Worm (Caenorhabditis elegans) whole organism, L1 larva: ENCODE measurements around the gene clp-1.
A peak's percentile ranks its signal among the peaks of the same experiment; 100 is the strongest.

Source experiments
- C04F5.9 ChIP-seq: sonication (generic microtip); optimal IDR thresholded peaks from 2 replicates; lab custom pipeline; 2016; ENCODE audit warnings: missing genetic modification characterization, missing compliant biosample characterization
- C16A3.4 ChIP-seq: fragments of 150-350 bp; optimal IDR thresholded peaks from 2 replicates; lab custom pipeline; 2014; ENCODE audit warnings: missing biosample characterization, missing genetic modification characterization
- F16B12.6 ChIP-seq: fragments of 150-350 bp; optimal IDR thresholded peaks from 2 replicates; lab custom pipeline; 2014; ENCODE audit warnings: missing biosample characterization, missing genetic modification characterization
- aly-2 ChIP-seq: fragments of 150-350 bp; optimal IDR thresholded peaks from 2 replicates; lab custom pipeline; 2014; ENCODE audit warnings: missing biosample characterization, missing genetic modification characterization
- ama-1 ChIP-seq: fragments of 150-350 bp; optimal IDR thresholded peaks from 2 replicates; lab custom pipeline; 2014
- blmp-1 ChIP-seq: fragments of 150-350 bp; optimal IDR thresholded peaks from 2 replicates; lab custom pipeline; 2014; ENCODE audit warnings: missing biosample characterization, missing genetic modification characterization
- ceh-82 ChIP-seq, 3 experiments: fragments of 150-350 bp in 1 of 3; sonication (generic microtip) in 2 of 3; optimal IDR thresholded peaks; 2 replicates each; lab custom pipeline; 2014 to 2017; ENCODE audit warnings: missing biosample characterization in 3 of 3, missing genetic modification characterization in 3 of 3
- ceh-88 ChIP-seq: fragments of 200-800 bp; sonication (Bioruptor generic); IDR thresholded peaks from 2 replicates; pipeline ENCODE4 v1.3.6; 2022; ENCODE audit warnings: missing genetic modification characterization, missing compliant biosample characterization
- ceh-90 ChIP-seq: sonication (generic microtip); optimal IDR thresholded peaks from 2 replicates; lab custom pipeline; 2016; ENCODE audit warnings: missing genetic modification characterization, missing compliant biosample characterization
- dpl-1 ChIP-seq, 3 experiments: fragments of 150-350 bp in 2 of 3; sonication (generic microtip) in 1 of 3; optimal IDR thresholded peaks; 2 replicates each; lab custom pipeline; 2014 to 2017; ENCODE audit warnings: missing biosample characterization in 3 of 3, missing genetic modification characterization in 3 of 3, missing genetic modification reagents in 3 of 3
- efl-1 ChIP-seq, 4 experiments: fragments of 150-350 bp; optimal IDR thresholded peaks in 3 of 4; peaks in 1 of 4; 1 replicate in 1 of 4; 2 replicates in 3 of 4; lab custom pipeline; 2014; ENCODE audit warnings: missing biosample characterization in 2 of 4, missing genetic modification characterization in 2 of 4, missing genetic modification reagents in 2 of 4
- egl-27 ChIP-seq, 2 experiments: fragments of 150-350 bp in 1 of 2; sonication (generic microtip); optimal IDR thresholded peaks; 3 replicates each; lab custom pipeline; 2017 to 2018; ENCODE audit warnings: missing biosample characterization in 2 of 2, missing genetic modification characterization in 2 of 2, missing genetic modification reagents in 2 of 2
- elt-2 ChIP-seq: sonication (generic microtip); optimal IDR thresholded peaks from 2 replicates; lab custom pipeline; 2016; ENCODE audit warnings: missing genetic modification characterization, mild to moderate bottlenecking, inconsistent platforms, missing compliant biosample characterization, missing genetic modification reagents
- elt-3 ChIP-seq, 6 experiments: fragments of 150-350 bp in 1 of 6; sonication (generic microtip); optimal IDR thresholded peaks; 2 replicates each; lab custom pipeline; 2017 to 2018; ENCODE audit warnings: missing biosample characterization in 6 of 6, missing genetic modification characterization in 6 of 6, inconsistent platforms in 1 of 6
- ets-5 ChIP-seq: fragments of 200-800 bp; sonication (Bioruptor generic); IDR thresholded peaks from 2 replicates; pipeline ENCODE4 v1.3.6; 2022; ENCODE audit warnings: missing genetic modification characterization, missing compliant biosample characterization
- fkh-4 ChIP-seq: sonication (generic microtip); optimal IDR thresholded peaks from 2 replicates; lab custom pipeline; 2016; ENCODE audit warnings: missing compliant biosample characterization, missing genetic modification characterization, borderline replicate concordance
- fos-1 ChIP-seq: fragments of 150-350 bp; optimal IDR thresholded peaks from 2 replicates; lab custom pipeline; 2014; ENCODE audit warnings: missing biosample characterization, missing genetic modification characterization
- hlh-4 ChIP-seq: sonication (generic microtip); optimal IDR thresholded peaks from 2 replicates; lab custom pipeline; 2016; ENCODE audit warnings: mild to moderate bottlenecking, missing genetic modification characterization, missing compliant biosample characterization
- isw-1 ChIP-seq: fragments of 200-800 bp; sonication (Bioruptor generic); IDR thresholded peaks from 2 replicates; pipeline ENCODE4 v1.3.6; 2022; ENCODE audit warnings: missing genetic modification characterization, missing compliant biosample characterization
- jun-1 ChIP-seq: fragments of 150-350 bp; optimal IDR thresholded peaks from 2 replicates; lab custom pipeline; 2014; ENCODE audit warnings: missing biosample characterization, missing genetic modification reagents, missing genetic modification characterization
- lin-14 ChIP-seq: fragments of 200-800 bp; sonication (Bioruptor generic); optimal IDR thresholded peaks from 2 replicates; lab custom pipeline; 2018; ENCODE audit warnings: mild to moderate bottlenecking, missing genetic modification characterization, moderate library complexity, missing compliant biosample characterization
- lin-35 ChIP-seq, 2 experiments: fragments of 150-350 bp; optimal IDR thresholded peaks; 2 replicates each; lab custom pipeline; 2014; ENCODE audit warnings: missing biosample characterization in 2 of 2, missing genetic modification characterization in 2 of 2, missing genetic modification reagents in 2 of 2
- lsy-2 ChIP-seq, 2 experiments: fragments of 150-350 bp; optimal IDR thresholded peaks; 2 replicates each; lab custom pipeline; 2014; ENCODE audit warnings: missing biosample characterization in 2 of 2, missing genetic modification characterization in 2 of 2
- mdl-1 ChIP-seq, 2 experiments: fragments of 150-350 bp; optimal IDR thresholded peaks; 2 replicates each; lab custom pipeline; 2014 to 2017; ENCODE audit warnings: missing biosample characterization in 2 of 2, missing genetic modification characterization in 2 of 2, inconsistent platforms in 1 of 2
- nhr-12 ChIP-seq: sonication (generic microtip); optimal IDR thresholded peaks from 2 replicates; lab custom pipeline; 2017; ENCODE audit warnings: missing biosample characterization, missing genetic modification characterization
- nhr-19 ChIP-seq: fragments of 200-800 bp; sonication (Bioruptor generic); conservative IDR thresholded peaks from 2 replicates; pipeline ENCODE4 v1.3.6; 2022; ENCODE audit warnings: missing genetic modification characterization, missing compliant biosample characterization
- nhr-20 ChIP-seq: sonication (generic microtip); optimal IDR thresholded peaks from 2 replicates; lab custom pipeline; 2016; ENCODE audit warnings: mild to moderate bottlenecking, missing genetic modification characterization, missing compliant biosample characterization
- nhr-71 ChIP-seq: sonication (generic microtip); optimal IDR thresholded peaks from 2 replicates; lab custom pipeline; 2016; ENCODE audit warnings: mild to moderate bottlenecking, missing genetic modification characterization, moderate library complexity, missing compliant biosample characterization
- nhr-85 ChIP-seq: sonication (generic microtip); peaks from one replicate; lab custom pipeline; 2016; ENCODE audit warnings: missing genetic modification characterization, inconsistent platforms, missing compliant biosample characterization
- pax-3 ChIP-seq: fragments of 200-800 bp; sonication (Bioruptor generic); optimal IDR thresholded peaks from 2 replicates; lab custom pipeline; 2018; ENCODE audit warnings: mild to moderate bottlenecking, missing genetic modification characterization, moderate library complexity, missing compliant biosample characterization
- pqm-1 ChIP-seq: sonication (generic microtip); optimal IDR thresholded peaks from 3 replicates; lab custom pipeline; 2017; ENCODE audit warnings: missing biosample characterization, missing genetic modification characterization
- snu-23 ChIP-seq: sonication (generic microtip); optimal IDR thresholded peaks from 2 replicates; lab custom pipeline; 2016; ENCODE audit warnings: missing genetic modification characterization, missing compliant biosample characterization
- sox-4 ChIP-seq: sonication (generic microtip); optimal IDR thresholded peaks from 2 replicates; lab custom pipeline; 2016; ENCODE audit warnings: missing genetic modification characterization, missing compliant biosample characterization
- sptf-1 ChIP-seq: fragments of 150-350 bp; optimal IDR thresholded peaks from 2 replicates; lab custom pipeline; 2014; ENCODE audit warnings: missing biosample characterization, missing genetic modification characterization
- tbx-2 ChIP-seq: sonication (generic microtip); optimal IDR thresholded peaks from 2 replicates; lab custom pipeline; 2016; ENCODE audit warnings: missing genetic modification characterization, missing compliant biosample characterization
- unc-130 ChIP-seq: fragments of 150-350 bp; optimal IDR thresholded peaks from 2 replicates; lab custom pipeline; 2017; ENCODE audit warnings: missing biosample characterization, missing genetic modification characterization, inconsistent platforms
- unc-30 ChIP-seq: sonication (generic microtip); optimal IDR thresholded peaks from 2 replicates; lab custom pipeline; 2017; ENCODE audit warnings: missing biosample characterization, missing genetic modification characterization
- xbp-1 ChIP-seq: sonication (generic microtip); optimal IDR thresholded peaks from 2 replicates; lab custom pipeline; 2016; ENCODE audit warnings: missing genetic modification characterization, missing compliant biosample characterization
- ztf-11 ChIP-seq, 2 experiments: sonication (generic microtip); optimal IDR thresholded peaks; 2 replicates each; lab custom pipeline; 2016 to 2017; ENCODE audit warnings: missing genetic modification characterization in 2 of 2, missing biosample characterization in 1 of 2, missing compliant biosample characterization in 1 of 2
- ztf-4 ChIP-seq: fragments of 150-350 bp; optimal IDR thresholded peaks from 2 replicates; lab custom pipeline; 2014; ENCODE audit warnings: missing biosample characterization, missing genetic modification characterization

clp-1 gene

DNA sequence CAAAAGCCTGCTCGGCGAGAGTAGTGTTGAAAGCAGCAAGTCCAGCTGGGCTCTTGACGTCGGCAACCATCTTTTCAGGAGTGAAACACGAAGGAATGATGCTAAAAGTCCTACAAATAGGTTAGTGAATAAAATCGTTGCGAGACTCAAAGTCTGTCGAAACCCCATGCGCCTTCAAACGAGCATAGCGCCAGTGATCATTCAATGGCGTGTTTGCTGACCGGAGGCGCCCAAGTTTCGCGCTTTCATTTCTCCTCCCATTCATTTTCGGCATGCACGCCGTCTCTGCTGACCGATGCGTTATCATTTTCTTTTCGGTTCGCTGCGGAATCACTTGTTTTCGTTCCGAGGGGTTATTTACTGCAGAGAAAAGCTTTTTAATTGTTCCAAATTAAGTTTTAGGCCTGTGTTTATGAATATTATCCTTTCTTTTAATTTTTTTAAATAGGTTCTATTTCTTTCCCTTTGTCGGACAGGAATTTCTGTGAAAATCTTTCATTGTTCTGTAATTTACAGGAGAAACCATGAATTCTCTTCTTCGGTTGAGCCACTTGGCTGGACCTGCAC, 6.5 kb upstream of the clp-1 start, which contains the start of the genes eef-1B.1 and aco-2 (continued):
- TF ChIP-seq ztf-11 (tag; optimal IDR thresholded peaks at IDR 0.05; lab: Kevin White, UChicago) (peak in 1 of 2 experiments; percentile 70), ets-5 (no peak), sptf-1 (no peak), lin-14 (GFP tag; lab: Kevin White, UChicago) (peak; percentile 95), hlh-4 (no peak), nhr-71 (tag; lab: Kevin White, UChicago) (peak; percentile 96), blmp-1 (tag; lab: Kevin White, UChicago) (peak; percentile 95), fkh-4 (tag; lab: Kevin White, UChicago) (peak; percentile 26), jun-1 (peak; percentile 89), dpl-1 (GFP tag; optimal IDR thresholded peaks at IDR 0.05; lab: Kevin White, UChicago) (peak; percentile 87 to 90 (median 88)), pqm-1 (tag; lab: Kevin White, UChicago) (no peak), unc-30 (tag; lab: Kevin White, UChicago) (no peak), ceh-90 (tag; lab: Kevin White, UChicago) (no peak), aly-2 (tag; lab: Kevin White, UChicago) (peak; percentile 38), egl-27 (tag; optimal IDR thresholded peaks at IDR 0.05; lab: Kevin White, UChicago) (no peak), C16A3.4 (tag; lab: Kevin White, UChicago) (peak; percentile 96)

DNA sequence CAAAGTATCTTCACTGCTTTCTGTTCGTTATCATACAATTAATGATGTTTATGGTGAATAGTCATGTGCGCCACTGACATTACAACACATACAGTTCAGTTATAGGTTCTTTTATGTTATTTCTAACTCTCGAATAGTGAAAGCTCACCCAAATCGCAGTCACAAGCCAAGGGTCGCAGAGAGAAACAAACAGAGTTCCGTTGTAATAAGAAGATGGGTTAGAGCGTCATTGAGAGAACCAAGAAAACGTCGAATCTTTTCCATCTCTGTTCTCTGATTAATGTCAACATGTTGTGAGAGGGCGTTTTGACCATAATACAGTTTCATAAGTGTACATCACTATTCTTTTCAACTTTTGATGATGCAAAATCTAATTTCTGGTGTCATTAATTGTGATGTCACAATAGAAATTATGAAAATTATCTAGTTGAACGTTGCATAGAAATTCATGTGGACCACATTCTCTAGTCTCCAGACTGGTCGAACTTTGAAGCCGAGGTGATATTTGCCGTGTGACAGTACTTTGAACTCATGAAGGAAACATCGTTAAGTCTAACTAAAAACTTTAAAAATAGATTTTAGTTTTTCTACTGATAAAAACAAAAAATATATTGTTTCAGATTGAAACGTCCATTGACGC, 5.7 kb upstream of the clp-1 start:
- TF ChIP-seq nhr-19 (peak; percentile 69), nhr-20 (peak; percentile 68), fos-1 (tag; lab: Kevin White, UChicago) (no peak), nhr-12 (tag; lab: Kevin White, UChicago) (no peak), ama-1 (peak; percentile 27), isw-1 (no peak), ceh-90 (tag; lab: Kevin White, UChicago) (no peak), hlh-4 (no peak), sox-4 (tag; lab: Kevin White, UChicago) (no peak), lin-35 (GFP tag; optimal IDR thresholded peaks at IDR 0.05; lab: Kevin White, UChicago) (peak in 1 of 2 experiments; percentile 39), C04F5.9 (tag; lab: Kevin White, UChicago) (no peak), elt-2 (peak; percentile 34), ceh-82 (tag; optimal IDR thresholded peaks at IDR 0.05; lab: Kevin White, UChicago) (no peak), elt-3 (tag; optimal IDR thresholded peaks at IDR 0.05; lab: Kevin White, UChicago) (peak in 3 of 6 experiments; percentile 8 to 40 (median 8)), pax-3 (tag; lab: Kevin White, UChicago) (no peak), xbp-1 (peak; percentile 4), ceh-88 (no peak), lin-14 (GFP tag; lab: Kevin White, UChicago) (peak; percentile 57), efl-1 (optimal IDR thresholded peaks at IDR 0.05; lab: Kevin White, UChicago) (no peak), efl-1 (GFP tag; optimal IDR thresholded peaks at IDR 0.05 in 1 of 2; lab: Kevin White, UChicago) (peak in 1 of 2 experiments; percentile 82), lsy-2 (tag; optimal IDR thresholded peaks at IDR 0.05; lab: Kevin White, UChicago) (peak in 1 of 2 experiments; percentile 19), F16B12.6 (no peak), ztf-4 (peak; percentile 34), dpl-1 (GFP tag; optimal IDR thresholded peaks at IDR 0.05; lab: Kevin White, UChicago) (peak in 2 of 3 experiments; percentile 13 to 19), nhr-71 (tag; lab: Kevin White, UChicago) (peak; percentile 56), tbx-2 (peak; percentile 44), unc-130 (no peak), C16A3.4 (tag; lab: Kevin White, UChicago) (peak; percentile 16), blmp-1 (tag; lab: Kevin White, UChicago) (peak; percentile 58), snu-23 (GFP tag; lab: Kevin White, UChicago) (peak; percentile 50), nhr-85 (peak; percentile 70), mdl-1 (tag; optimal IDR thresholded peaks at IDR 0.05; lab: Kevin White, UChicago) (peak in 1 of 2 experiments; percentile 3)
